Worm (Caenorhabditis elegans) whole organism, early embryonic: Measurements from ENCODE around the gene F57B1.9.

Source experiments
- B0310.2 ChIP-seq: sonication (generic microtip); optimal IDR thresholded peaks from 2 replicates; lab custom pipeline; 2016; ENCODE audit warnings: mild to moderate bottlenecking, missing genetic modification characterization, missing compliant biosample characterization
- ama-1 ChIP-seq: fragments of 150-350 bp; optimal IDR thresholded peaks from 2 replicates; lab custom pipeline; 2014
- ceh-13 ChIP-seq: fragments of 200-800 bp; sonication (Bioruptor generic); optimal IDR thresholded peaks from 2 replicates; lab custom pipeline; 2018; ENCODE audit warnings: mild to moderate bottlenecking, missing genetic modification characterization, missing compliant biosample characterization
- ceh-36 ChIP-seq: sonication (generic microtip); optimal IDR thresholded peaks from 2 replicates; lab custom pipeline; 2016; ENCODE audit warnings: missing genetic modification characterization, inconsistent platforms, missing compliant biosample characterization
- ets-7 ChIP-seq: sonication (generic microtip); optimal IDR thresholded peaks from 2 replicates; lab custom pipeline; 2016; ENCODE audit warnings: missing genotype, missing genetic modification characterization, missing compliant biosample characterization
- hmbx-1 ChIP-seq: sonication (generic microtip); optimal IDR thresholded peaks from 2 replicates; lab custom pipeline; 2016; ENCODE audit warnings: mild to moderate bottlenecking, missing genetic modification characterization, missing compliant biosample characterization
- hmg-4 ChIP-seq: fragments of 200-800 bp; sonication (Bioruptor generic); optimal IDR thresholded peaks from 2 replicates; lab custom pipeline; 2018; ENCODE audit warnings: mild to moderate bottlenecking, missing genetic modification characterization, missing compliant biosample characterization
- scrt-1 ChIP-seq: fragments of 200-800 bp; sonication (Bioruptor generic); IDR thresholded peaks from 2 replicates; pipeline ENCODE4 v1.3.6; 2022; ENCODE audit warnings: missing genetic modification characterization, missing compliant biosample characterization
- sea-1 ChIP-seq: fragments of 200-800 bp; sonication (Bioruptor generic); conservative IDR thresholded peaks from 2 replicates; pipeline ENCODE4 v1.3.6; 2022; ENCODE audit warnings: missing genetic modification characterization, missing compliant biosample characterization
- tbx-11 ChIP-seq: fragments of 200-800 bp; sonication (Bioruptor generic); IDR thresholded peaks from 2 replicates; pipeline ENCODE4 v1.3.6; 2022; ENCODE audit warnings: missing genetic modification characterization, missing compliant biosample characterization
- tra-4 ChIP-seq: sonication (generic microtip); optimal IDR thresholded peaks from 2 replicates; lab custom pipeline; 2017; ENCODE audit warnings: missing genetic modification characterization, missing compliant biosample characterization

The F57B1.9 gene

DNA sequence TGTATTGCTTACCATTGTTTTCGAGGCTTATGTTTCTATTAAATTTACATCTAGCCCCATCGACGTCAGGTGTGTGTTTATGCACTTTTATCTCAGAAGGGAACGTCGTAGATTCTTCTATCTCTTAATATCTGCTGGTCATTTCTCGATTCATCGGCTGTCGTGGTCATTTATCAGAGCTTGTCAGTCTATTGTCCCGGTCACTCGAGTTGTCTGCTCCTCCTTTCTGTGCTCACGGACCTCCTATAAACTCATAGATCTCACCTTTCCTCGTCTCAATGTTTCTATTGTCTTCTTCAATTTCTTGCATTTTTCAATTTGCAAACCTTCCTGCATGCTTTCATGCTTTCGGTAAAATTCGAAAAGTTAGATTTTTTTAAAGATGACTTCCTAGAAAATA, 43.5 kb downstream of the F57B1.9 start:
- TF ChIP-seq ceh-36 (tag; lab: Kevin White, UChicago) (no peak), scrt-1 (GFP tag; lab: Robert Waterston, UW) (no peak), hmg-4 (no peak), ets-7 (no peak), tra-4 (tag; lab: Kevin White, UChicago) (no peak), tbx-11 (no peak), ama-1 (lab: Kevin White, UChicago) (no peak), B0310.2 (no peak)

DNA sequence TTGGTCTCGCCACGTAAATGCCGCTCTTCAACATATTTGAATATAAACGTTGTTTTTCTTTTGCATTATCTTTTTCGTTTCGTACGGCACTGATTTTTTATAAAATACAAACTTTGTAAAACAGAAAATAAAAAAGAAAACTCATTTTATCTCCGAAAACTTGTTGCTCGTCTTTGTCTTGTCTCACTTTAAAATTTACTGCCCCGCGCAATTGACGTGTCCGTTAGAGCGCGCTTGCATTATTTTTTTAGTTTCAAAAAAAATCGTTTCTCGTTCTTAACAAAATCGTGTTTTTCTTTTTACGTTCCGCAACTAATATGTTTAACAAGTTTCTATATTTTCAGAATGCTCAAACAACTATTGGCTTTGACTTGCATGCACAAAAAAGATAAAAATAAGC, 45.1 kb downstream of the F57B1.9 start, which contains the start of gene noca-1:
TSS of gene noca-1 (plus strand) at position 345 of the 400 bp plus-strand sequence.
- no peak for TF ChIP-seq ama-1 (lab: Kevin White, UChicago)
- TF ChIP-seq ceh-13 (GFP tag; lab: Kevin White, UChicago) = no peak
- no peak for TF ChIP-seq sea-1 (GFP tag; lab: Robert Waterston, UW)
- no peak for TF ChIP-seq scrt-1 (GFP tag; lab: Robert Waterston, UW)
- no peak for TF ChIP-seq tra-4 (tag; lab: Kevin White, UChicago)
- no peak for TF ChIP-seq hmbx-1 (tag; lab: Kevin White, UChicago)
